Fruit fly (Drosophila melanogaster): Measurements from ENCODE around the gene CG33229.

CG33229 gene

DNA sequence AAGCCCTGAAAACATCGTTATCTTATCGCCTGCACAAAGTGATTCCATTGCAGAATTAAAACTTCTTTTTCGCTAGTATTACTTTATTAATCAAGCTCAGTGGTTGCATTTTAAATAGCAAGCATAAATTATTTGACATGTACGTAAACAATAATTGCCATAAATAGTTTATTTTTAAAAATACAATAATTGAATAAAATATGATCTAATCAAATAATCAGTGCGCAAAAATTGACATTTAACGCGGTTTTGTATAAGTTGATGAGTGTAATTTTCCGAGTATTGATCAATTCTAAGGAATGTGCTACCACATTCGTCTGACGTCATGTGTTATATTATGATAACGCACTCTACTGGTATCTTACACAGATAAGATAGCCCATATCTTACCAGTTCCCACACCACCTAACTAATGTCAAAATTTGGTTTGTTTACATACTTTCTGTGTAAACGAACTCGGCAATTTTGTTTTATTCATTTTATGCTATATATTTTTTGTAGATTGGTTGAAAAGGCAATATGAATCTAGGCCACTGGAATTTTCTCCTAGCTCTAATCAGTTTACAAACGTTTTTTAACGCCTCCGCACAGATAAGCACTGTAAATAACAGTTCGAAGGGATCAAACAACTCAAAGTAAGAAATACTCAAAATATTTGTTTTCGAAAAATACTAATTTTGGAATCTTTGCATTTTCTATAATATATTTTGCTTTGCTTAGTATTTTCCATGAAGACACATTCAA is 24.0 kb downstream of the CG33229 start, which contains the start of gene mthl14 (continued):
- TF ChIP-seq CG10431 (GFP tag; optimal IDR thresholded peaks at IDR 0.05): peak; percentile 1
- TF ChIP-seq ftz-f1 (GFP tag; optimal IDR thresholded peaks at IDR 0.05): no peak
- no peak for TF ChIP-seq CG4617 (GFP tag; optimal IDR thresholded peaks at IDR 0.05; ENCODE audit: borderline replicate concordance)
- TF ChIP-seq gfzf (GFP tag; optimal IDR thresholded peaks at IDR 0.05): peak; percentile 53
- no peak for TF ChIP-seq bab2 (GFP tag; optimal IDR thresholded peaks at IDR 0.05)
- no peak for TF ChIP-seq CG2678 (tag; optimal IDR thresholded peaks at IDR 0.05)
- peak; percentile 16 for TF ChIP-seq CG4328 (GFP tag; optimal IDR thresholded peaks at IDR 0.05)
- no peak for TF ChIP-seq insv (GFP tag; optimal IDR thresholded peaks at IDR 0.05)
- TF ChIP-seq Dip3 (GFP tag; optimal IDR thresholded peaks at IDR 0.05): no peak
- no peak for TF ChIP-seq HLH4C (GFP tag; IDR thresholded peaks at IDR 0.05; ENCODE audit: partially characterized antibody)
- no peak for TF ChIP-seq CG6272 (GFP tag; IDR thresholded peaks at IDR 0.05)
- TF ChIP-seq Pdp1 (GFP tag; optimal IDR thresholded peaks at IDR 0.05): peak in 1 of 2 experiments; percentile 16
- TF ChIP-seq crol (GFP tag; IDR thresholded peaks at IDR 0.05): no peak
- no peak for TF ChIP-seq CG11696 (GFP tag; IDR thresholded peaks at IDR 0.05)
- no peak for TF ChIP-seq nmo (GFP tag; optimal IDR thresholded peaks at IDR 0.05)
- peak; percentile 50 for TF ChIP-seq CG15601 (tag; optimal IDR thresholded peaks at IDR 0.05)
- TF ChIP-seq CG6854 (GFP tag; optimal IDR thresholded peaks at IDR 0.05): no peak
- peak; percentile 39 for TF ChIP-seq CG17568 (GFP tag; optimal IDR thresholded peaks at IDR 0.05)
- TF ChIP-seq pum (GFP tag; optimal IDR thresholded peaks at IDR 0.05): no peak
- TF ChIP-seq dysf (GFP tag; IDR thresholded peaks at IDR 0.05): no peak
- no peak for TF ChIP-seq CG7963 (GFP tag; IDR thresholded peaks at IDR 0.05; ENCODE audit: partially characterized antibody)
- peak; percentile 35 for TF ChIP-seq CG1233 (GFP tag; optimal IDR thresholded peaks at IDR 0.05)
- peak; percentile 1 for TF ChIP-seq CG3281 (GFP tag; optimal IDR thresholded peaks at IDR 0.05)
- TF ChIP-seq CG11085 (GFP tag; IDR thresholded peaks at IDR 0.05): no peak
- no peak for TF ChIP-seq CG1024 (GFP tag; IDR thresholded peaks at IDR 0.05)
- no peak for TF ChIP-seq grn (GFP tag; optimal IDR thresholded peaks at IDR 0.05)
- no peak for TF ChIP-seq CG7357 (GFP tag; IDR thresholded peaks at IDR 0.05)
- no peak for TF ChIP-seq vvl (GFP tag; IDR thresholded peaks at IDR 0.05)
- no peak for TF ChIP-seq Dref (GFP tag; IDR thresholded peaks at IDR 0.05)
- peak; percentile 84 for TF ChIP-seq mirr (GFP tag; optimal IDR thresholded peaks at IDR 0.05)
- peak; percentile 37 for TF ChIP-seq CG17359 (tag; optimal IDR thresholded peaks at IDR 0.05)
- TF ChIP-seq exex (tag; optimal IDR thresholded peaks at IDR 0.05): peak; percentile 92
- TF ChIP-seq Mad (GFP tag; optimal IDR thresholded peaks at IDR 0.05): no peak
- peak; percentile 25 for TF ChIP-seq odd (GFP tag; optimal IDR thresholded peaks at IDR 0.05)
- no peak for TF ChIP-seq Dp (GFP tag; optimal IDR thresholded peaks at IDR 0.05)
- no peak for TF ChIP-seq Chrac-16 (GFP tag; optimal IDR thresholded peaks at IDR 0.05)

DNA sequence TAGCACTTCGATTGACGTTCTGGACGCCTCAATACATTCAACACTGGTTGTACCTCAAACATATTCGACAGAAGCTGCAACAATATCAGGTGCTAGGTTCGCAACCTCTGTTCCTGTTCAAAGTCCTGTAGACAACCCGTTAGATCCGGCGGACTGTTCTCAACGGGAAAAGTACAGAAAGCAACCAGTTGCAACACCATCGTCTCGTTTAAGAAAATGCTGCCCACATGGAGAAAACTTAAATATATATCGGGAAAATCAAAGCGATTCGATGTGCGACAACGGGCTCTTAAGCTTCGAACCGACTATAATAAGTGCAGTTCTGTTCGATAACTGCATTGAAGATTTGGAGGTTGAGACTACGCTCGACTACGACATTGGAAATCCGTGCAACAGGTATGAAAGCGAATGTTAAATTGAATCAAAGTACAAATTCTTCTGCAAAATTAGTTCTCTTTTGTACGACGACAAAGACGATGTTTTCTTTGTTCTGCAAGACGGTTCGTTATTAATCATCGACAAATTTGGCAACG is 24.6 kb downstream of the CG33229 start:
- no peak for TF ChIP-seq CG12769 (tag; optimal IDR thresholded peaks at IDR 0.05)
- TF ChIP-seq gfzf (GFP tag; optimal IDR thresholded peaks at IDR 0.05): peak; percentile 23
- no peak for TF ChIP-seq CG18262 (tag; optimal IDR thresholded peaks at IDR 0.05)
- TF ChIP-seq vfl (GFP tag; optimal IDR thresholded peaks at IDR 0.05): no peak
- TF ChIP-seq CG9609 (GFP tag; optimal IDR thresholded peaks at IDR 0.05): no peak
- TF ChIP-seq tin (GFP tag; optimal IDR thresholded peaks at IDR 0.05): no peak
- TF ChIP-seq CG9215 (GFP tag; IDR thresholded peaks at IDR 0.05): no peak
- TF ChIP-seq CG4617 (GFP tag; optimal IDR thresholded peaks at IDR 0.05; ENCODE audit: borderline replicate concordance): peak; percentile 6
- TF ChIP-seq Med (GFP tag): peak; percentile 20
- peak; percentile 12 for TF ChIP-seq pita (GFP tag; optimal IDR thresholded peaks at IDR 0.05)
- no peak for TF ChIP-seq esg (GFP tag; conservative IDR thresholded peaks at IDR 0.05)
- TF ChIP-seq hb (GFP tag; IDR thresholded peaks at IDR 0.05; ENCODE audit: partially characterized antibody): no peak
- TF ChIP-seq exex (tag; optimal IDR thresholded peaks at IDR 0.05): no peak
- no peak for TF ChIP-seq Dip3 (GFP tag; optimal IDR thresholded peaks at IDR 0.05)
- TF ChIP-seq Camta (GFP tag; optimal IDR thresholded peaks at IDR 0.05): no peak
- TF ChIP-seq CG2712 (tag; optimal IDR thresholded peaks at IDR 0.05): no peak
- 0 out of 2 replicates have a peak, but pooled peaks have one; percentile 40 for TF ChIP-seq bbx (GFP tag; IDR thresholded peaks at IDR 0.05; ENCODE audit: partially characterized antibody)
- no peak for TF ChIP-seq crc (GFP tag; optimal IDR thresholded peaks at IDR 0.05)

Measured in whole organism, embryonic.